Fruit fly (Drosophila melanogaster): ENCODE data around the gene BG642312.

dm6 chr3L:6192822-6193555 is 40.2 kb downstream of the BG642312 start, which contains the start of the genes Sf3b6 and Tnpo:
- TF ChIP-seq CG8478 (optimal IDR thresholded peaks at IDR 0.05), result no peak
- peak in 1 of 2 experiments; percentile 4 for TF ChIP-seq CTCF (optimal IDR thresholded peaks at IDR 0.05)
